ENCODE assay signal across 5 worm cellular contexts in the genomic region with DNA sequence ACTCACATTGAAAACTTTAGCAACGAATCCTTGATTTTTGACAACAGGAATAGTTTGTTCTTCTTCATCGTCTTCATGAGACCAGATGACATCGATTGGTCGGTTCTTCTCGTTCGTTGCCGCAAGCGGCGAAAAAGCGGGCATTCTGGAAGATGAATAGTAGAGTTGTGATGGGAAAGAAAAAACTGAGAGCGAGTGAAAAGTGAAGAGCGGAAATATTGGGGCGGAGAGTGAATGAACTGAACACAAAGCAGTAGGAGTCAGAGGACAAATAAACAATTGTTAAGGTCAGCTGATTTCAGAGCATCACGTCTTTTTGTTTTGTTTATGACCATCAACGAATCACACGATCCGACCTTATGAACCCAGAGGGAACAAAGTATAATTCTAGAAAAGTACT.
TF ChIP-seq lines count a peak whose summit lies in the region.

A gene (minus strand): TSS at position 145 of the 400 bp plus-strand sequence.

TF ChIP-seq in whole organism, L1 larva, 84 proteins besides CTCF, POLR2A, EP300 and RAD21 (continues in another document):
- TF ChIP-seq fkh-8 (tag; optimal IDR thresholded peaks at IDR 0.05; lab: Kevin White, UChicago): no peak
- no peak for TF ChIP-seq sptf-1 (tag; optimal IDR thresholded peaks at IDR 0.05; lab: Kevin White, UChicago)
- TF ChIP-seq ceh-88 (GFP tag; IDR thresholded peaks at IDR 0.05; lab: Robert Waterston, UW): no peak
- peak; percentile 20 for TF ChIP-seq C16A3.4 (tag; optimal IDR thresholded peaks at IDR 0.05; lab: Kevin White, UChicago)
- TF ChIP-seq rnt-1 (tag; optimal IDR thresholded peaks at IDR 0.05; lab: Kevin White, UChicago): peak; percentile 16
- TF ChIP-seq grh-1 (GFP tag; IDR thresholded peaks at IDR 0.05; lab: Robert Waterston, UW): no peak
- no peak for TF ChIP-seq jun-1 (tag; optimal IDR thresholded peaks at IDR 0.05; lab: Kevin White, UChicago)
- peak in 1 of 2 experiments; percentile 26 for TF ChIP-seq lsy-2 (tag; optimal IDR thresholded peaks at IDR 0.05; lab: Kevin White, UChicago)
- no peak for TF ChIP-seq hlh-17 (GFP tag; optimal IDR thresholded peaks at IDR 0.05; lab: Kevin White, UChicago; ENCODE audit: borderline replicate concordance)
- TF ChIP-seq ama-1 (optimal IDR thresholded peaks at IDR 0.05; lab: Kevin White, UChicago): peak; percentile 14
- peak in 1 of 2 experiments; percentile 1 for TF ChIP-seq mdl-1 (tag; optimal IDR thresholded peaks at IDR 0.05; lab: Kevin White, UChicago)
- TF ChIP-seq nhr-11 (tag; optimal IDR thresholded peaks at IDR 0.05; lab: Kevin White, UChicago): no peak
- TF ChIP-seq lin-13 (GFP tag; optimal IDR thresholded peaks at IDR 0.05; lab: Kevin White, UChicago): no peak
- no peak for TF ChIP-seq mef-2 (tag; optimal IDR thresholded peaks at IDR 0.05; lab: Kevin White, UChicago)
- peak in 1 of 2 experiments; percentile 44 for TF ChIP-seq lin-35 (GFP tag; optimal IDR thresholded peaks at IDR 0.05; lab: Kevin White, UChicago)
- no peak for TF ChIP-seq vab-15 (tag; optimal IDR thresholded peaks at IDR 0.05; lab: Kevin White, UChicago)
- peak; percentile 11 for TF ChIP-seq snu-23 (GFP tag; optimal IDR thresholded peaks at IDR 0.05; lab: Kevin White, UChicago)

TF ChIP-seq in whole organism, L2 larva, 48 proteins besides CTCF, POLR2A, EP300 and RAD21 (continues in another document):
- TF ChIP-seq ama-1 (optimal IDR thresholded peaks at IDR 0.05; lab: Kevin White, UChicago) (peak; percentile 60), unc-62 (GFP tag; optimal IDR thresholded peaks at IDR 0.05; lab: Kevin White, UChicago) (no peak), crh-2 (tag; optimal IDR thresholded peaks at IDR 0.05; lab: Kevin White, UChicago) (no peak), nhr-10 (tag; optimal IDR thresholded peaks at IDR 0.05; lab: Kevin White, UChicago) (no peak), blmp-1 (tag; optimal IDR thresholded peaks at IDR 0.05; lab: Kevin White, UChicago; ENCODE audit: insufficient read depth) (no peak), lin-13 (GFP tag; optimal IDR thresholded peaks at IDR 0.05; lab: Kevin White, UChicago) (no peak), sma-3 (GFP tag; optimal IDR thresholded peaks at IDR 0.05; lab: Kevin White, UChicago) (no peak), skn-1 (tag; optimal IDR thresholded peaks at IDR 0.05; lab: Kevin White, UChicago) (no peak), nhr-25 (tag; optimal IDR thresholded peaks at IDR 0.05; lab: Kevin White, UChicago) (no peak), nhr-21 (tag; optimal IDR thresholded peaks at IDR 0.05; lab: Kevin White, UChicago) (no peak), zag-1 (tag; optimal IDR thresholded peaks at IDR 0.05; lab: Kevin White, UChicago) (no peak), ztf-11 (tag; optimal IDR thresholded peaks at IDR 0.05; lab: Kevin White, UChicago) (no peak), sem-4 (tag; optimal IDR thresholded peaks at IDR 0.05; lab: Kevin White, UChicago) (no peak), nhr-129 (tag; optimal IDR thresholded peaks at IDR 0.05; lab: Kevin White, UChicago) (peak; percentile 74), lsy-2 (tag; optimal IDR thresholded peaks at IDR 0.05; lab: Kevin White, UChicago) (peak in 1 of 2 experiments; percentile 9), egl-27 (tag; optimal IDR thresholded peaks at IDR 0.05; lab: Kevin White, UChicago) (no peak), R02D3.7 (tag; optimal IDR thresholded peaks at IDR 0.05; lab: Kevin White, UChicago) (no peak), ztf-1 (GFP tag; conservative IDR thresholded peaks at IDR 0.05; lab: Robert Waterston, UW) (no peak), Y55F3AM.14 (GFP tag; optimal IDR thresholded peaks at IDR 0.05; lab: Kevin White, UChicago) (no peak)

TF ChIP-seq in whole organism, L3 larva, 47 proteins besides CTCF, POLR2A, EP300 and RAD21:
- TF ChIP-seq pqm-1 (tag; optimal IDR thresholded peaks at IDR 0.05; lab: Kevin White, UChicago) (no peak), lin-39 (tag; optimal IDR thresholded peaks at IDR 0.05; lab: Kevin White, UChicago) (peak; percentile 6), ama-1 (optimal IDR thresholded peaks at IDR 0.05; lab: Kevin White, UChicago) (peak; percentile 12), egl-5 (tag; optimal IDR thresholded peaks at IDR 0.05; lab: Kevin White, UChicago) (peak; percentile 38), unc-62 (GFP tag; optimal IDR thresholded peaks at IDR 0.05; lab: Kevin White, UChicago) (no peak), pha-4 (tag; optimal IDR thresholded peaks at IDR 0.05; lab: Kevin White, UChicago) (peak; percentile 28)

TF ChIP-seq in whole organism, L4 larva, 104 proteins besides CTCF, POLR2A, EP300 and RAD21:
- TF ChIP-seq daf-16 (GFP tag; optimal IDR thresholded peaks at IDR 0.05; lab: Kevin White, UChicago) (no peak), daf-16 (tag; optimal IDR thresholded peaks at IDR 0.05; lab: Kevin White, UChicago) (peak; percentile 20), ama-1 (optimal IDR thresholded peaks at IDR 0.05; lab: Kevin White, UChicago) (peak; percentile 79), nhr-10 (tag; optimal IDR thresholded peaks at IDR 0.05; lab: Kevin White, UChicago) (no peak), tra-1 (GFP tag; IDR thresholded peaks at IDR 0.05; lab: Robert Waterston, UW) (0 out of 2 replicates have a peak, but pooled peaks have one; percentile 54), nhr-11 (tag; optimal IDR thresholded peaks at IDR 0.05; lab: Kevin White, UChicago) (peak; percentile 35), ZK337.2 (GFP tag; IDR thresholded peaks at IDR 0.05; lab: Robert Waterston, UW) (0 out of 2 replicates have a peak, but pooled peaks have one; percentile 3), hlh-30 (tag; optimal IDR thresholded peaks at IDR 0.05; lab: Kevin White, UChicago; ENCODE audit: insufficient read depth) (peak; percentile 91), pqm-1 (tag; optimal IDR thresholded peaks at IDR 0.05; lab: Kevin White, UChicago) (no peak), vab-7 (GFP tag; IDR thresholded peaks at IDR 0.05; lab: Robert Waterston, UW) (no peak), dmd-6 (GFP tag; IDR thresholded peaks at IDR 0.05; lab: Robert Waterston, UW) (0 out of 2 replicates have a peak, but pooled peaks have one; percentile 12), dve-1 (tag; optimal IDR thresholded peaks at IDR 0.05; lab: Kevin White, UChicago; ENCODE audit: insufficient read depth) (peak; percentile 18), hlh-11 (tag; optimal IDR thresholded peaks at IDR 0.05; lab: Kevin White, UChicago) (peak; percentile 10), nhr-77 (tag; optimal IDR thresholded peaks at IDR 0.05; lab: Kevin White, UChicago) (no peak)

TF ChIP-seq in whole organism, young adult, 124 proteins besides CTCF, POLR2A, EP300 and RAD21:
- 0 out of 2 replicates have a peak, but pooled peaks have one; percentile 47 for TF ChIP-seq let-526 (GFP tag; IDR thresholded peaks at IDR 0.05; lab: Robert Waterston, UW)
- TF ChIP-seq madf-3 (GFP tag; IDR thresholded peaks at IDR 0.05; lab: Robert Waterston, UW): no peak
- TF ChIP-seq ceh-58 (GFP tag; IDR thresholded peaks at IDR 0.05; lab: Robert Waterston, UW): no peak
- no peak for TF ChIP-seq B0336.3 (GFP tag; IDR thresholded peaks at IDR 0.05; lab: Robert Waterston, UW)
- no peak for TF ChIP-seq atf-7 (tag; optimal IDR thresholded peaks at IDR 0.05; lab: Kevin White, UChicago)
- no peak for TF ChIP-seq tbx-9 (tag; optimal IDR thresholded peaks at IDR 0.05; lab: Kevin White, UChicago; ENCODE audit: borderline replicate concordance)
- no peak for TF ChIP-seq zfh-2 (GFP tag; conservative IDR thresholded peaks at IDR 0.05; lab: Robert Waterston, UW)
- no peak for TF ChIP-seq xnd-1 (tag; optimal IDR thresholded peaks at IDR 0.05; lab: Kevin White, UChicago)
- TF ChIP-seq mcd-1 (GFP tag; IDR thresholded peaks at IDR 0.05; lab: Robert Waterston, UW): no peak
- TF ChIP-seq bed-2 (GFP tag; IDR thresholded peaks at IDR 0.05; lab: Robert Waterston, UW): no peak
- TF ChIP-seq Y95B8A.8 (GFP tag; IDR thresholded peaks at IDR 0.05; lab: Robert Waterston, UW): no peak
- TF ChIP-seq cebp-1 (GFP tag; IDR thresholded peaks at IDR 0.05; lab: Robert Waterston, UW): no peak
- peak; percentile 45 for TF ChIP-seq cebp-1 (tag; optimal IDR thresholded peaks at IDR 0.05; lab: Kevin White, UChicago)
- peak; percentile 89 for TF ChIP-seq ama-1 (optimal IDR thresholded peaks at IDR 0.05; lab: Kevin White, UChicago)
- no peak for TF ChIP-seq ama-1 (GFP tag; optimal IDR thresholded peaks at IDR 0.05; lab: Kevin White, UChicago)
- TF ChIP-seq T07F8.4 (tag; optimal IDR thresholded peaks at IDR 0.05; lab: Kevin White, UChicago): no peak
- no peak for TF ChIP-seq nhr-179 (tag; optimal IDR thresholded peaks at IDR 0.05; lab: Kevin White, UChicago)
- TF ChIP-seq hsf-1 (GFP tag; IDR thresholded peaks at IDR 0.05; lab: Robert Waterston, UW): 0 out of 2 replicates have a peak, but pooled peaks have one; percentile 47
- TF ChIP-seq C06A6.2 (GFP tag; conservative IDR thresholded peaks at IDR 0.05; lab: Robert Waterston, UW): no peak
- TF ChIP-seq attf-3 (GFP tag; conservative IDR thresholded peaks at IDR 0.05; lab: Robert Waterston, UW): no peak
- TF ChIP-seq let-607 (tag; optimal IDR thresholded peaks at IDR 0.05; lab: Kevin White, UChicago): no peak
- no peak for TF ChIP-seq dpl-1 (GFP tag; optimal IDR thresholded peaks at IDR 0.05; lab: Kevin White, UChicago)
- TF ChIP-seq Y79H2A.3 (GFP tag; conservative IDR thresholded peaks at IDR 0.05; lab: Robert Waterston, UW): no peak
